Fruit fly (Drosophila melanogaster) S2 (cell line): ENCODE results near the gene CCAP.

Experiments used
- CG8478 ChIP-seq: fragments of >200 bp; optimal IDR thresholded peaks from 2 replicates; lab custom pipeline; 2018
- CTCF ChIP-seq, 2 experiments: fragments of >200 bp; optimal IDR thresholded peaks; 2 replicates each; lab custom pipeline; 2018

- no peak for TF ChIP-seq CTCF (optimal IDR thresholded peaks at IDR 0.05; lab: Kevin White, UChicago)
- TF ChIP-seq CG8478 (lab: Kevin White, UChicago): no peak
Measured at dm6 chr3R:22750039-22750438, 48.2 kb upstream of the CCAP start.
